Fruit fly (Drosophila melanogaster) whole organism, adult: ENCODE results near the gene CG42711.

ENCODE experiments used
- CG5204 ChIP-seq: fragments of 200-800 bp; sonication (Bioruptor generic); optimal IDR thresholded peaks from 2 replicates; lab custom pipeline; 2016; ENCODE audit warnings: missing biosample characterization, missing genetic modification characterization
- Crg-1 ChIP-seq: fragments of 200-800 bp; sonication (Bioruptor generic); optimal IDR thresholded peaks from 2 replicates; lab custom pipeline; 2016; ENCODE audit warnings: missing biosample characterization, missing genetic modification characterization
- Hr96 ChIP-seq: fragments of 200-800 bp; sonication (Bioruptor generic); optimal IDR thresholded peaks from 2 replicates; lab custom pipeline; 2016; ENCODE audit warnings: missing biosample characterization, missing genetic modification characterization
- bab1 ChIP-seq: fragments of 200-800 bp; sonication (Bioruptor generic); optimal IDR thresholded peaks from 3 replicates; lab custom pipeline; 2019; ENCODE audit warnings: missing biosample characterization, mild to moderate bottlenecking, missing genetic modification characterization, moderate library complexity
- kay ChIP-seq: fragments of 200-800 bp; sonication (Bioruptor generic); peaks from one replicate; lab custom pipeline; 2016; ENCODE audit warnings: missing biosample characterization, missing genetic modification characterization, borderline replicate concordance
- pad ChIP-seq: fragments of 200-800 bp; sonication (Bioruptor generic); optimal IDR thresholded peaks from 3 replicates; lab custom pipeline; 2017; ENCODE audit warnings: missing biosample characterization, missing genetic modification characterization, mild to moderate bottlenecking, moderate library complexity, missing genetic modification reagents
- tj ChIP-seq: fragments of 200-800 bp; sonication (Bioruptor generic); optimal IDR thresholded peaks from 3 replicates; lab custom pipeline; 2017; ENCODE audit warnings: missing biosample characterization, mild to moderate bottlenecking, missing genetic modification characterization, moderate library complexity
- toe ChIP-seq: fragments of 200-800 bp; sonication (Bioruptor generic); optimal IDR thresholded peaks from 2 replicates; lab custom pipeline; 2016; ENCODE audit warnings: missing biosample characterization, missing genetic modification characterization

- TF ChIP-seq pad (GFP tag; lab: Kevin White, UChicago) (no peak), bab1 (GFP tag; lab: Kevin White, UChicago) (no peak), kay (GFP tag; lab: Kevin White, UChicago) (no peak), toe (GFP tag; lab: Kevin White, UChicago) (no peak), Hr96 (GFP tag; lab: Kevin White, UChicago) (no peak), Crg-1 (GFP tag; lab: Kevin White, UChicago) (no peak), tj (GFP tag; lab: Kevin White, UChicago) (no peak), CG5204 (no peak)
Observed at dm6 chr2L:13892826-13893225, 38.3 kb downstream of the CG42711 start.
